Fruit fly (Drosophila melanogaster) whole organism, embryonic: ENCODE results near the gene CG34281.

Experiments
- CG10979 ChIP-seq: fragments of 200-800 bp; sonication (Bioruptor generic); optimal IDR thresholded peaks from 2 replicates; lab custom pipeline; 2018; ENCODE audit warnings: missing biosample characterization, mild to moderate bottlenecking, missing genetic modification characterization, moderate library complexity
- CG11093 ChIP-seq: fragments of 200-800 bp; sonication (Bioruptor generic); IDR thresholded peaks from 3 replicates; pipeline ENCODE4 v1.3.6; 2022; ENCODE audit warnings: missing biosample characterization, missing genetic modification characterization
- CG11504 ChIP-seq: fragments of 200-800 bp; sonication (Bioruptor generic); optimal IDR thresholded peaks from 3 replicates; lab custom pipeline; 2019; ENCODE audit warnings: missing biosample characterization, mild to moderate bottlenecking, missing genetic modification characterization, moderate library complexity
- CG13775 ChIP-seq: fragments of 200-800 bp; sonication (Bioruptor generic); optimal IDR thresholded peaks from 3 replicates; lab custom pipeline; 2017; ENCODE audit warnings: missing biosample characterization, mild to moderate bottlenecking, missing genetic modification characterization
- CG15269 ChIP-seq: fragments of 200-800 bp; sonication (Bioruptor generic); optimal IDR thresholded peaks from 2 replicates; lab custom pipeline; 2018; ENCODE audit warnings: missing biosample characterization, mild to moderate bottlenecking, missing genetic modification characterization, moderate library complexity
- CG15479 ChIP-seq: fragments of 200-800 bp; sonication (Bioruptor generic); optimal IDR thresholded peaks from 3 replicates; lab custom pipeline; 2019; ENCODE audit warnings: missing biosample characterization, mild to moderate bottlenecking, missing genetic modification characterization, moderate library complexity
- CG15696 ChIP-seq: fragments of 200-800 bp; sonication (Bioruptor generic); optimal IDR thresholded peaks from 2 replicates; lab custom pipeline; 2019; ENCODE audit warnings: missing biosample characterization, mild to moderate bottlenecking, missing genetic modification characterization, moderate library complexity
- CG17385 ChIP-seq: fragments of 200-800 bp; sonication (Bioruptor generic); optimal IDR thresholded peaks from 3 replicates; lab custom pipeline; 2018; ENCODE audit warnings: missing biosample characterization, mild to moderate bottlenecking, missing genetic modification characterization
- CG17802 ChIP-seq: fragments of 200-800 bp; sonication (Bioruptor generic); optimal IDR thresholded peaks from 2 replicates; lab custom pipeline; 2018; ENCODE audit warnings: missing biosample characterization, mild to moderate bottlenecking, missing genetic modification characterization, moderate library complexity
- CG18619 ChIP-seq: fragments of 200-800 bp; sonication (Bioruptor generic); optimal IDR thresholded peaks from 3 replicates; lab custom pipeline; 2017; ENCODE audit warnings: missing biosample characterization, mild to moderate bottlenecking, missing genetic modification characterization
- CG2202 ChIP-seq: fragments of 200-800 bp; sonication (Bioruptor generic); optimal IDR thresholded peaks from 2 replicates; lab custom pipeline; 2018; ENCODE audit warnings: missing biosample characterization, mild to moderate bottlenecking, missing genetic modification characterization
- CG2678 ChIP-seq: fragments of 200-800 bp; sonication (Bioruptor generic); optimal IDR thresholded peaks from 3 replicates; lab custom pipeline; 2019; ENCODE audit warnings: missing biosample characterization, mild to moderate bottlenecking, missing genetic modification characterization, moderate library complexity
- CG31224 ChIP-seq: fragments of 200-800 bp; sonication (Bioruptor generic); IDR thresholded peaks from 2 replicates; pipeline ENCODE4 v1.3.6; 2022; ENCODE audit warnings: missing biosample characterization, missing genetic modification characterization
- CG34422 ChIP-seq: fragments of 200-800 bp; sonication (Bioruptor generic); IDR thresholded peaks from 3 replicates; pipeline ENCODE4 v1.3.6; 2022; ENCODE audit warnings: missing biosample characterization, missing genetic modification characterization
- CG4328 ChIP-seq: fragments of 200-800 bp; sonication (Bioruptor generic); optimal IDR thresholded peaks from 3 replicates; lab custom pipeline; 2017; ENCODE audit warnings: missing biosample characterization, missing genetic modification reagents, missing genetic modification characterization
- CG6254 ChIP-seq: fragments of 200-800 bp; sonication (Bioruptor generic); optimal IDR thresholded peaks from 3 replicates; lab custom pipeline; 2017; ENCODE audit warnings: mild to moderate bottlenecking, missing biosample characterization, missing genetic modification reagents, missing genetic modification characterization
- CG6683 ChIP-seq: fragments of 200-800 bp; sonication (Bioruptor generic); optimal IDR thresholded peaks from 2 replicates; lab custom pipeline; 2017; ENCODE audit warnings: missing biosample characterization, mild to moderate bottlenecking, missing genetic modification characterization, missing genetic modification reagents
- CG6689 ChIP-seq: fragments of 200-800 bp; sonication (Bioruptor generic); IDR thresholded peaks from 2 replicates; pipeline ENCODE4 v1.3.6; 2022; ENCODE audit warnings: missing biosample characterization, missing genetic modification characterization
- CG7745 ChIP-seq: fragments of 200-800 bp; sonication (Bioruptor generic); optimal IDR thresholded peaks from 2 replicates; lab custom pipeline; 2018; ENCODE audit warnings: missing biosample characterization, mild to moderate bottlenecking, missing genetic modification characterization, moderate library complexity
- CG7839 ChIP-seq: fragments of 200-800 bp; sonication (Bioruptor generic); optimal IDR thresholded peaks from 3 replicates; lab custom pipeline; 2018; ENCODE audit warnings: missing biosample characterization, mild to moderate bottlenecking, missing genetic modification characterization, moderate library complexity
- CG8089 ChIP-seq: fragments of 200-800 bp; sonication (Bioruptor generic); optimal IDR thresholded peaks from 3 replicates; lab custom pipeline; 2016; ENCODE audit warnings: missing biosample characterization, missing genetic modification characterization
- CG9932 ChIP-seq: fragments of 200-800 bp; sonication (Bioruptor generic); IDR thresholded peaks from 2 replicates; pipeline ENCODE4 v1.3.6; 2022; ENCODE audit warnings: missing biosample characterization, missing genetic modification characterization
- CoRest ChIP-seq: fragments of 200-800 bp; sonication (Bioruptor generic); optimal IDR thresholded peaks from 3 replicates; lab custom pipeline; 2018; ENCODE audit warnings: missing biosample characterization, mild to moderate bottlenecking, missing genetic modification characterization, moderate library complexity
- Drgx ChIP-seq: fragments of 200-800 bp; sonication (Bioruptor generic); IDR thresholded peaks from 2 replicates; pipeline ENCODE4 v1.3.6; 2022; ENCODE audit warnings: missing biosample characterization, missing genetic modification characterization
- Fer1 ChIP-seq: fragments of 200-800 bp; sonication (Bioruptor generic); optimal IDR thresholded peaks from 2 replicates; lab custom pipeline; 2017; ENCODE audit warnings: missing biosample characterization, mild to moderate bottlenecking, missing genetic modification characterization
- Hand ChIP-seq: fragments of 200-800 bp; sonication (Bioruptor generic); optimal IDR thresholded peaks from 2 replicates; lab custom pipeline; 2017; ENCODE audit warnings: mild to moderate bottlenecking, missing biosample characterization, missing genetic modification reagents, missing genetic modification characterization
- Hey ChIP-seq: fragments of 200-800 bp; sonication (Bioruptor generic); optimal IDR thresholded peaks from 3 replicates; lab custom pipeline; 2018; ENCODE audit warnings: missing biosample characterization, mild to moderate bottlenecking, missing genetic modification characterization
- Med ChIP-seq: fragments of 200-800 bp; sonication (Bioruptor generic); peaks from one replicate; lab custom pipeline; 2016; ENCODE audit warnings: missing biosample characterization, missing genetic modification characterization, mild to moderate bottlenecking, inconsistent platforms, moderate library complexity
- Nf-YB ChIP-seq: fragments of 200-800 bp; sonication (Bioruptor generic); optimal IDR thresholded peaks from 3 replicates; lab custom pipeline; 2019; ENCODE audit warnings: missing biosample characterization, mild to moderate bottlenecking, missing genetic modification characterization, moderate library complexity
- Nf-YC ChIP-seq: fragments of 200-800 bp; optimal IDR thresholded peaks from 3 replicates; lab custom pipeline; 2019; ENCODE audit warnings: missing biosample characterization, mild to moderate bottlenecking, missing genetic modification characterization, moderate library complexity
- Oli ChIP-seq: fragments of 200-800 bp; sonication (Bioruptor generic); optimal IDR thresholded peaks from 2 replicates; lab custom pipeline; 2018; ENCODE audit warnings: missing biosample characterization, mild to moderate bottlenecking, missing genetic modification characterization, moderate library complexity
- abd-A ChIP-seq: fragments of 200-800 bp; sonication (Bioruptor generic); optimal IDR thresholded peaks from 3 replicates; lab custom pipeline; 2019; ENCODE audit warnings: missing biosample characterization, mild to moderate bottlenecking, missing genetic modification characterization, moderate library complexity
- cad ChIP-seq: fragments of >200 bp; optimal IDR thresholded peaks from 2 replicates; lab custom pipeline; 2017; ENCODE audit warnings: missing biosample characterization, missing genetic modification characterization
- crol ChIP-seq: fragments of 200-800 bp; sonication (Bioruptor generic); IDR thresholded peaks from 2 replicates; pipeline ENCODE4 v1.3.6; 2022; ENCODE audit warnings: missing biosample characterization, missing genetic modification characterization
- dysf ChIP-seq: fragments of 200-800 bp; sonication (Bioruptor generic); IDR thresholded peaks from 3 replicates; pipeline ENCODE4 v1.3.6; 2022; ENCODE audit warnings: missing biosample characterization, missing genetic modification characterization
- fd96Cb ChIP-seq: fragments of 200-800 bp; sonication (Bioruptor generic); optimal IDR thresholded peaks from 2 replicates; lab custom pipeline; 2018; ENCODE audit warnings: missing biosample characterization, mild to moderate bottlenecking, missing genetic modification characterization, moderate library complexity
- gro ChIP-seq: fragments of 200-800 bp; sonication (Bioruptor generic); optimal IDR thresholded peaks from 2 replicates; lab custom pipeline; 2016; ENCODE audit warnings: missing biosample characterization, missing genetic modification characterization
- insv ChIP-seq, 2 experiments: fragments of 200-800 bp; sonication (Bioruptor generic); optimal IDR thresholded peaks; 3 replicates each; lab custom pipeline; 2016 to 2018; ENCODE audit warnings: missing biosample characterization in 2 of 2, missing genetic modification characterization in 2 of 2
- kah ChIP-seq: fragments of 200-800 bp; sonication (Bioruptor generic); optimal IDR thresholded peaks from 2 replicates; lab custom pipeline; 2018; ENCODE audit warnings: missing biosample characterization, mild to moderate bottlenecking, missing genetic modification characterization
- nerfin-1 ChIP-seq: fragments of 200-800 bp; sonication (Bioruptor generic); optimal IDR thresholded peaks from 3 replicates; lab custom pipeline; 2019; ENCODE audit warnings: missing biosample characterization, mild to moderate bottlenecking, missing genetic modification characterization, moderate library complexity
- onecut ChIP-seq: fragments of 200-800 bp; sonication (Bioruptor generic); IDR thresholded peaks from 2 replicates; pipeline ENCODE4 v1.3.6; 2022; ENCODE audit warnings: missing biosample characterization, missing genetic modification characterization
- phol ChIP-seq: fragments of 200-800 bp; sonication (Bioruptor generic); optimal IDR thresholded peaks from 3 replicates; lab custom pipeline; 2018; ENCODE audit warnings: missing biosample characterization, mild to moderate bottlenecking, missing genetic modification characterization, moderate library complexity
- pros ChIP-seq: fragments of 200-800 bp; sonication (Bioruptor generic); optimal IDR thresholded peaks from 3 replicates; lab custom pipeline; 2019; ENCODE audit warnings: missing biosample characterization, mild to moderate bottlenecking, missing genetic modification characterization, moderate library complexity
- seq ChIP-seq: fragments of 200-800 bp; sonication (Bioruptor generic); IDR thresholded peaks from 2 replicates; pipeline ENCODE4 v1.3.6; 2022; ENCODE audit warnings: missing biosample characterization, missing genetic modification characterization
- slbo ChIP-seq: fragments of 200-800 bp; sonication (Bioruptor generic); IDR thresholded peaks from 2 replicates; pipeline ENCODE4 v1.3.6; 2022; ENCODE audit warnings: missing biosample characterization, missing genetic modification characterization
- tio ChIP-seq: fragments of 200-800 bp; sonication (Bioruptor generic); optimal IDR thresholded peaks from 2 replicates; lab custom pipeline; 2017; ENCODE audit warnings: missing biosample characterization, missing genetic modification characterization, inconsistent platforms
- tll ChIP-seq, 2 experiments: fragments of 200-800 bp in 1 of 2; fragments of >200 bp in 1 of 2; sonication (Bioruptor generic) in 1 of 2; optimal IDR thresholded peaks; 2 replicates each; lab custom pipeline; 2017 to 2019; ENCODE audit warnings: missing biosample characterization in 2 of 2, missing genetic modification characterization in 2 of 2, mild to moderate bottlenecking in 1 of 2, moderate library complexity in 1 of 2
- twi ChIP-seq: fragments of 200-800 bp; optimal IDR thresholded peaks from 2 replicates; lab custom pipeline; 2019; ENCODE audit warnings: missing biosample characterization, mild to moderate bottlenecking, missing genetic modification characterization, moderate library complexity

Gene CG34281

DNA sequence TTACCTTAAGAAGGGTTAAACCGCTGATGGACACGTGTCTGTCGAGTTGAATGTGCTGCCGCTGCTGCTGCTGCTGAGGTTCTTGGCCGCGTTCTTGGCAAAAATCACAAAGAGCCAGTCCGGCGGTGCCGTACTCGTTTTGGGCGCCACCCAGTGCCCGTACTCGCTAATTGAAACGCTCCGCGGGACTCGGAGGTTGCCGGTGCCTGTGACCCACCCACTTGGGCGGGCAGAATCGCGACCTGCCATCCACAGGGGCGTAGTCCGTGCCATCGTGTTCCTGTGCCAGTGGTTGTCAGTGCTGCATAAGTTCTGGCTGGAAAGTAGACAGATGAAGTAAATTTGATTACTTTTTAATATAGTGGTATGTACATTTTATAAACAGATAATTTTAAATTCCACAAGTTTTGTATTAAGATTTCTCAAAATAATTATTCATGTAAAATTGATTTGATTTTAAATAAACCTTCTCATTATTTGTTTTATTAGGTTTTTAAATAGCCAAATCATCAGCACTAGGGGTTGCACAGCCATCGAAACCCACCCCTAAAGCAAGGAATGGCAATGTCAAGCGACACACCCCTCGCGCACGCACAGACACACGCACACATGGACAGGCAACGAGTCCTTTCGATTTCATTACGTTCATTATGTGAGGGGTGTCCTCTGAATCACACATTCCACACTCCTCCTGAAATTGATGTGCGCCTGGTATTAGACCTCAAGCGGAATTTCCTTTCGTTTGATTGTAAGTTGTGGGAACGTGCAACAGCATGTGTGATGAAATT is 7.6 kb upstream of the CG34281 start:
- TF ChIP-seq CG17802 (tag; lab: Kevin White, UChicago) (no peak), tll (GFP tag; optimal IDR thresholded peaks at IDR 0.05; lab: Kevin White, UChicago) (peak in 1 of 2 experiments; percentile 19), CoRest (tag; lab: Kevin White, UChicago) (peak; percentile 38), Drgx (GFP tag; lab: Robert Waterston, UW) (no peak), slbo (GFP tag; lab: Robert Waterston, UW) (peak; percentile 20; the same call in 1 of the 2 replicates), Hand (GFP tag; lab: Kevin White, UChicago) (peak; percentile 10), CG2202 (tag; lab: Kevin White, UChicago) (no peak), crol (GFP tag; lab: Robert Waterston, UW) (peak; percentile 48), CG9932 (GFP tag; lab: Robert Waterston, UW) (peak; percentile 9; the same call in 1 of the 2 replicates), pros (peak; percentile 84), kah (GFP tag; lab: Kevin White, UChicago) (peak; percentile 73), insv (GFP tag; optimal IDR thresholded peaks at IDR 0.05; lab: Kevin White, UChicago) (peak in 1 of 2 experiments; percentile 22), Nf-YC (tag; lab: Kevin White, UChicago) (peak; percentile 51), CG15479 (peak; percentile 98), seq (GFP tag; lab: Robert Waterston, UW) (0 out of 2 replicates have a peak, but pooled peaks have one; percentile 22), CG11093 (GFP tag; lab: Robert Waterston, UW) (0 out of 3 replicates have a peak, but pooled peaks have one; percentile 18), onecut (GFP tag; lab: Robert Waterston, UW) (no peak), dysf (peak; percentile 15; the same call in 1 of the 3 replicates), CG7839 (tag; lab: Kevin White, UChicago) (peak; percentile 48), CG8089 (GFP tag; lab: Kevin White, UChicago) (no peak), phol (tag; lab: Kevin White, UChicago) (peak; percentile 11), CG13775 (GFP tag; lab: Kevin White, UChicago) (peak; percentile 22), CG17385 (GFP tag; lab: Kevin White, UChicago) (peak; percentile 6), CG6683 (peak; percentile 18), tio (GFP tag; lab: Kevin White, UChicago) (no peak), gro (no peak), Med (GFP tag; lab: Kevin White, UChicago) (peak; percentile 50), nerfin-1 (peak; percentile 84), CG18619 (GFP tag; lab: Kevin White, UChicago) (peak; percentile 11), CG15696 (tag; lab: Kevin White, UChicago) (peak; percentile 35), abd-A (tag; lab: Kevin White, UChicago) (peak; percentile 94), cad (GFP tag; lab: Kevin White, UChicago) (no peak), Hey (tag; lab: Kevin White, UChicago) (peak; percentile 33), CG31224 (peak; percentile 96), CG34422 (GFP tag; lab: Robert Waterston, UW) (no peak), CG15269 (peak; percentile 6), Nf-YB (GFP tag; lab: Kevin White, UChicago) (peak; percentile 71), fd96Cb (tag; lab: Kevin White, UChicago) (no peak), CG6689 (GFP tag; lab: Robert Waterston, UW) (no peak), Oli (tag; lab: Kevin White, UChicago) (peak; percentile 8), twi (tag; lab: Kevin White, UChicago) (peak; percentile 52), CG2678 (tag; lab: Kevin White, UChicago) (peak; percentile 53), Fer1 (peak; percentile 62), CG6254 (GFP tag; lab: Kevin White, UChicago) (peak; percentile 11), CG11504 (tag; lab: Kevin White, UChicago) (peak; percentile 14), CG7745 (tag; lab: Kevin White, UChicago) (peak; percentile 34), CG10979 (tag; lab: Kevin White, UChicago) (peak; percentile 30), CG4328 (peak; percentile 2)
